Worm (Caenorhabditis elegans): ENCODE measurements around the gene C29F7.2.

ce11 chrX:13401311-13401710 is 14.6 kb upstream of the C29F7.2 start:
- TF ChIP-seq unc-39 (tag; optimal IDR thresholded peaks at IDR 0.05) (no peak), nhr-12 (tag; optimal IDR thresholded peaks at IDR 0.05) (no peak), elt-1 (tag; optimal IDR thresholded peaks at IDR 0.05; ENCODE audit: borderline replicate concordance, insufficient read depth) (no peak), snpc-4 (tag; optimal IDR thresholded peaks at IDR 0.05) (no peak), unc-62 (GFP tag; optimal IDR thresholded peaks at IDR 0.05) (no peak), nhr-237 (tag; optimal IDR thresholded peaks at IDR 0.05) (no peak), lsy-2 (tag; optimal IDR thresholded peaks at IDR 0.05) (no peak), ceh-43 (GFP tag; optimal IDR thresholded peaks at IDR 0.05) (no peak)
